Worm (Caenorhabditis elegans): ENCODE data around the gene B0524.3.

DNA sequence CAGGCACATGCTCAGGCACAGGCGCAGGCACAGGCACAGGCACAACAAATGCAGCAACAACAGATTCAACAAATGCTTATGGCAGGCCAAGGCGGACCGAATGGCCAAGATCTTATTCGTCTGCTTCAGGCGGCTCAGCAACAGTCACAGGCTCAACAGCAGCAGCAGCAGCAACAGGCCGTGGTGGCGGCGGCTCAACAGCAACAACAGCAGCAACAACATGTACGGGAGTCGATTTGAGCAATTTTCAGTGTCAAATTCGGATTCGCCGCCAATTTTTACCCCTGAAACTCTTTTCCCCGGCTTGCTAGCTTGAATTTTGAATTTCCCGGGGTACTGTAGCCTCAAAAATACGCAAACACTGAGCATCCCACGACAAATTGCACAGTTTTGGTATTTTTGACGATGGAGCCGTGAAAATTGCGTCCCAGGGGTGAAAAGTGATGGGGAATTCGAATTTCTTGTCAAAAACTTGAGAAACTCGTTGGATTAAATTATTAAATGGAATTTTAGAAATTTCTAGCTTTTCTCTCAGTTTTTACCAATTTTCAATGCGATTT lies 50.5 kb downstream of the B0524.3 start:
- TF ChIP-seq ces-1 (GFP tag; optimal IDR thresholded peaks at IDR 0.05) (no peak), ham-2 (GFP tag; optimal IDR thresholded peaks at IDR 0.05) (no peak)

Measured in whole organism, mixed stage, embryonic.